Fruit fly (Drosophila melanogaster) whole organism, prepupa: ENCODE data around the gene Vps37B.
A peak's percentile ranks its signal among the peaks of the same experiment; 100 is the strongest.

Source experiments
- CG3919 ChIP-seq: fragments of 200-800 bp; sonication (Bioruptor generic); optimal IDR thresholded peaks from 3 replicates; lab custom pipeline; 2016; ENCODE audit warnings: missing biosample characterization, missing genetic modification characterization
- CG8319 ChIP-seq: fragments of 200-800 bp; sonication (Bioruptor generic); optimal IDR thresholded peaks from 3 replicates; lab custom pipeline; 2016; ENCODE audit warnings: missing biosample characterization, missing genetic modification characterization
- Met ChIP-seq: fragments of 200-800 bp; sonication (Bioruptor generic); optimal IDR thresholded peaks from 3 replicates; lab custom pipeline; 2016; ENCODE audit warnings: missing biosample characterization, missing genetic modification characterization
- svp ChIP-seq: fragments of 200-800 bp; sonication (Bioruptor generic); peaks from one replicate; lab custom pipeline; 2016; ENCODE audit warnings: missing biosample characterization, missing genetic modification characterization

DNA sequence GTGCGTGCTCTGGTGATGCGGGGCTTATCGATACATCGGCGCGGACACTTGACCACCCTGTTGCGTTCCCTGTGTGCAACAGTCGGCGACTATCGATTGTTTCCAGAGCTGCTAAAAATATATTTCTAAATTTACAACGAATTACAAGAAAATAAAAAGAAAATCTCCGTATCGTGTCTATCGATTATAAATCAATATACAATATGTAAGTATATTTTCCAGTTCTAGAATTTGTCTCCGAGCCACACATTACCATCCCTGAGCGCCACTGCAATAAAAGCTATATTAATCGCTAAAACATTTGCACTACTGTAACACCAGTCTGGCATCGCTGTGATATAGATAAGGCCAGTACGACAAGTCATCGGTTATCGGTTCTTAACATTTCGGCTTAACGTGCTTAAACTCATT lies 6.2 kb downstream of the Vps37B start, which contains the start of the genes Kat60 and Mms19:
- TF ChIP-seq svp (GFP tag; lab: Kevin White, UChicago) (peak; percentile 88), CG3919 (peak; percentile 43), Met (GFP tag; lab: Kevin White, UChicago) (no peak), CG8319 (GFP tag; lab: Kevin White, UChicago) (no peak)
